Worm (Caenorhabditis elegans) whole organism, young adult: Measurements from ENCODE around the gene mmad-1.

Experiments used
- F23B12.7 ChIP-seq: sonication (generic microtip); optimal IDR thresholded peaks from 2 replicates; lab custom pipeline; 2017; ENCODE audit warnings: missing genetic modification characterization, mild to moderate bottlenecking, missing compliant biosample characterization, antibody characterized with exemption, moderate library complexity; ENCODE audit not compliant: insufficient read depth
- F33H1.4 ChIP-seq: fragments of 200-800 bp; sonication (Bioruptor generic); IDR thresholded peaks from 2 replicates; pipeline ENCODE4 v1.3.6; 2022; ENCODE audit warnings: missing genetic modification reagents, missing genetic modification characterization, missing compliant biosample characterization
- F52B5.7 ChIP-seq: sonication (generic microtip); optimal IDR thresholded peaks from 2 replicates; lab custom pipeline; 2016; ENCODE audit warnings: mild to moderate bottlenecking, missing genetic modification characterization, missing compliant biosample characterization
- F57A8.1 ChIP-seq: fragments of 200-800 bp; sonication (Bioruptor generic); optimal IDR thresholded peaks from 2 replicates; lab custom pipeline; 2018; ENCODE audit warnings: mild to moderate bottlenecking, missing genetic modification characterization, moderate library complexity, missing compliant biosample characterization
- Y53G8AR.9 ChIP-seq: fragments of 200-800 bp; sonication (Bioruptor generic); conservative IDR thresholded peaks from 2 replicates; pipeline ENCODE4 v1.3.6; 2022; ENCODE audit warnings: missing genetic modification reagents, missing genetic modification characterization, missing compliant biosample characterization
- ama-1 ChIP-seq, 3 experiments: fragments of 150-350 bp in 1 of 3; sonication (generic microtip) in 2 of 3; optimal IDR thresholded peaks; 2 replicates each; lab custom pipeline; 2014 to 2018; ENCODE audit warnings: missing biosample characterization in 2 of 3, missing genetic modification characterization in 2 of 3, missing genetic modification reagents in 2 of 3
- bed-1 ChIP-seq: fragments of 200-800 bp; sonication (Bioruptor generic); IDR thresholded peaks from 2 replicates; pipeline ENCODE4 v1.3.6; 2022; ENCODE audit warnings: missing genetic modification reagents, missing genetic modification characterization, missing compliant biosample characterization
- ccch-3 ChIP-seq: fragments of 200-800 bp; sonication (Bioruptor generic); optimal IDR thresholded peaks from 2 replicates; lab custom pipeline; 2018; ENCODE audit warnings: mild to moderate bottlenecking, missing genetic modification characterization, missing compliant biosample characterization
- cebp-1 ChIP-seq, 2 experiments: fragments of 200-800 bp in 1 of 2; sonication (Bioruptor generic) in 1 of 2; sonication (generic microtip) in 1 of 2; IDR thresholded peaks in 1 of 2; optimal IDR thresholded peaks in 1 of 2; 2 replicates each; pipeline versions ENCODE4 v1.3.6 to Lab custom; 2017 to 2022; ENCODE audit warnings: missing compliant biosample characterization in 2 of 2, missing genetic modification characterization in 2 of 2, mild to moderate bottlenecking in 1 of 2, missing genetic modification reagents in 1 of 2, moderate library complexity in 1 of 2
- ceh-27 ChIP-seq: fragments of 200-800 bp; sonication (Bioruptor generic); optimal IDR thresholded peaks from 2 replicates; lab custom pipeline; 2018; ENCODE audit warnings: mild to moderate bottlenecking, missing genetic modification characterization, moderate library complexity, missing compliant biosample characterization
- ceh-79 ChIP-seq: sonication (generic microtip); optimal IDR thresholded peaks from 2 replicates; lab custom pipeline; 2017; ENCODE audit warnings: mild to moderate bottlenecking, missing genetic modification characterization, missing compliant biosample characterization
- die-1 ChIP-seq: sonication (generic microtip); optimal IDR thresholded peaks from 2 replicates; lab custom pipeline; 2016; ENCODE audit warnings: missing genotype, mild to moderate bottlenecking, missing genetic modification characterization, missing compliant biosample characterization
- egrh-3 ChIP-seq: fragments of 200-800 bp; sonication (Bioruptor generic); IDR thresholded peaks from 2 replicates; pipeline ENCODE4 v1.3.6; 2022; ENCODE audit warnings: missing genetic modification reagents, missing genetic modification characterization, missing compliant biosample characterization
- hmg-20 ChIP-seq: fragments of 200-800 bp; sonication (Bioruptor generic); IDR thresholded peaks from 2 replicates; pipeline ENCODE4 v1.3.6; 2022; ENCODE audit warnings: missing genetic modification reagents, missing genetic modification characterization, missing compliant biosample characterization
- lin-26 ChIP-seq: fragments of 200-800 bp; sonication (Bioruptor generic); IDR thresholded peaks from 2 replicates; pipeline ENCODE4 v1.3.6; 2022; ENCODE audit warnings: missing genetic modification reagents, missing genetic modification characterization, missing compliant biosample characterization
- lin-35 ChIP-seq, 3 experiments: fragments of 150-350 bp in 2 of 3; sonication (generic microtip) in 1 of 3; optimal IDR thresholded peaks; 2 replicates each; lab custom pipeline; 2014 to 2018; ENCODE audit warnings: missing biosample characterization in 3 of 3, missing genetic modification characterization in 3 of 3, missing genetic modification reagents in 3 of 3
- lir-1 ChIP-seq: fragments of 200-800 bp; sonication (Bioruptor generic); conservative IDR thresholded peaks from 2 replicates; pipeline ENCODE4 v1.3.6; 2022; ENCODE audit warnings: missing genetic modification reagents, missing genetic modification characterization, missing compliant biosample characterization
- lsl-1 ChIP-seq: fragments of 200-800 bp; sonication (Bioruptor generic); optimal IDR thresholded peaks from 2 replicates; lab custom pipeline; 2018; ENCODE audit warnings: mild to moderate bottlenecking, missing genetic modification characterization, moderate library complexity, missing compliant biosample characterization
- madf-6 ChIP-seq: fragments of 200-800 bp; sonication (Bioruptor generic); IDR thresholded peaks from 2 replicates; pipeline ENCODE4 v1.3.6; 2022; ENCODE audit warnings: missing genetic modification reagents, missing genetic modification characterization, missing compliant biosample characterization
- madf-8 ChIP-seq: fragments of 200-800 bp; sonication (Bioruptor generic); conservative IDR thresholded peaks from 2 replicates; pipeline ENCODE4 v1.3.6; 2022; ENCODE audit warnings: missing genetic modification reagents, missing genetic modification characterization, missing compliant biosample characterization
- mcd-1 ChIP-seq: fragments of 200-800 bp; sonication (Bioruptor generic); IDR thresholded peaks from 2 replicates; pipeline ENCODE4 v1.3.6; 2022; ENCODE audit warnings: missing genetic modification reagents, missing genetic modification characterization, missing compliant biosample characterization
- nfyb-1 ChIP-seq: fragments of 200-800 bp; sonication (Bioruptor generic); IDR thresholded peaks from 2 replicates; pipeline ENCODE4 v1.3.6; 2022; ENCODE audit warnings: missing genetic modification reagents, missing genetic modification characterization, missing compliant biosample characterization
- nhr-120 ChIP-seq: fragments of 200-800 bp; sonication (Bioruptor generic); IDR thresholded peaks from 2 replicates; pipeline ENCODE4 v1.3.6; 2022; ENCODE audit warnings: missing genetic modification characterization, missing compliant biosample characterization
- nhr-27 ChIP-seq: fragments of 200-800 bp; sonication (Bioruptor generic); optimal IDR thresholded peaks from 2 replicates; lab custom pipeline; 2018; ENCODE audit warnings: mild to moderate bottlenecking, missing genetic modification characterization, moderate library complexity, missing compliant biosample characterization
- nhr-90 ChIP-seq: sonication (generic microtip); optimal IDR thresholded peaks from 2 replicates; lab custom pipeline; 2016; ENCODE audit warnings: missing genotype, mild to moderate bottlenecking, missing genetic modification characterization, missing compliant biosample characterization
- pbrm-1 ChIP-seq: fragments of 200-800 bp; sonication (Bioruptor generic); IDR thresholded peaks from 2 replicates; pipeline ENCODE4 v1.3.6; 2022; ENCODE audit warnings: missing genetic modification reagents, missing genetic modification characterization, missing compliant biosample characterization
- rcor-1 ChIP-seq: fragments of 200-800 bp; sonication (Bioruptor generic); IDR thresholded peaks from 2 replicates; pipeline ENCODE4 v1.3.6; 2022; ENCODE audit warnings: missing genetic modification reagents, missing genetic modification characterization, missing compliant biosample characterization
- rec-8 ChIP-seq, 2 experiments: sonication (generic microtip); optimal IDR thresholded peaks; 2 replicates each; lab custom pipeline; 2016; ENCODE audit warnings: mild to moderate bottlenecking in 2 of 2, missing genetic modification characterization in 2 of 2, missing genetic modification reagents in 2 of 2, missing genotype in 2 of 2, missing biosample characterization in 1 of 2, missing compliant biosample characterization in 1 of 2, moderate library complexity in 1 of 2
- snpc-1.3 ChIP-seq: sonication (generic microtip); optimal IDR thresholded peaks from 2 replicates; lab custom pipeline; 2017; ENCODE audit warnings: missing genetic modification characterization, mild to moderate bottlenecking, missing compliant biosample characterization, antibody characterized with exemption, moderate library complexity, missing genotype, missing genetic modification reagents; ENCODE audit not compliant: insufficient read depth
- snpc-4 ChIP-seq, 5 experiments: fragments of 150-350 bp in 1 of 5; sonication (generic microtip) in 4 of 5; optimal IDR thresholded peaks; 2 replicates each; lab custom pipeline; 2014 to 2018; ENCODE audit warnings: missing genetic modification characterization in 5 of 5, missing biosample characterization in 3 of 5, antibody characterized with exemption in 2 of 5, mild to moderate bottlenecking in 2 of 5, missing compliant biosample characterization in 2 of 5, missing genotype in 2 of 5, moderate library complexity in 2 of 5, missing genetic modification reagents in 1 of 5
- tbx-9 ChIP-seq: sonication (generic microtip); optimal IDR thresholded peaks from 2 replicates; lab custom pipeline; 2016; ENCODE audit warnings: borderline replicate concordance, missing genetic modification characterization, inconsistent platforms, missing compliant biosample characterization
- xnd-1 ChIP-seq: sonication (generic microtip); optimal IDR thresholded peaks from 2 replicates; lab custom pipeline; 2016; ENCODE audit warnings: missing genotype, missing genetic modification reagents, missing genetic modification characterization, missing compliant biosample characterization
- zim-3 ChIP-seq: sonication (generic microtip); optimal IDR thresholded peaks from 2 replicates; lab custom pipeline; 2017; ENCODE audit warnings: mild to moderate bottlenecking, missing genetic modification characterization, moderate library complexity, missing compliant biosample characterization
- ztf-25 ChIP-seq: fragments of 200-800 bp; sonication (Bioruptor generic); IDR thresholded peaks from 2 replicates; pipeline ENCODE4 v1.3.6; 2022; ENCODE audit warnings: missing genetic modification reagents, missing genetic modification characterization, missing compliant biosample characterization
- ztf-26 ChIP-seq: sonication (generic microtip); optimal IDR thresholded peaks from 2 replicates; lab custom pipeline; 2017; ENCODE audit warnings: missing genetic modification characterization, missing compliant biosample characterization
- ztf-28 ChIP-seq: fragments of 200-800 bp; sonication (Bioruptor generic); IDR thresholded peaks from 2 replicates; pipeline ENCODE4 v1.3.6; 2022; ENCODE audit warnings: missing genetic modification reagents, missing genetic modification characterization, missing compliant biosample characterization
- ztf-3 ChIP-seq: fragments of 200-800 bp; sonication (Bioruptor generic); optimal IDR thresholded peaks from 2 replicates; lab custom pipeline; 2018; ENCODE audit warnings: mild to moderate bottlenecking, missing genetic modification characterization, missing compliant biosample characterization

mmad-1 gene

ce11 chrIII:13563000-13563522 is 14.3 kb upstream of the mmad-1 start, which contains the start of gene T05D4.2:
Gene T05D4.2 (minus strand): TSS chrIII:13563082.
- no peak for TF ChIP-seq cebp-1 (GFP tag; IDR thresholded peaks at IDR 0.05; lab: Robert Waterston, UW)
- peak; percentile 5 for TF ChIP-seq cebp-1 (tag; optimal IDR thresholded peaks at IDR 0.05; lab: Kevin White, UChicago)
- TF ChIP-seq lin-26, result no peak
- peak in 1 of 3 experiments; percentile 45 for TF ChIP-seq lin-35 (GFP tag; optimal IDR thresholded peaks at IDR 0.05; lab: Kevin White, UChicago)
- TF ChIP-seq ama-1 (optimal IDR thresholded peaks at IDR 0.05; lab: Kevin White, UChicago), result peak; percentile 22
- peak in 1 of 2 experiments; percentile 12 for TF ChIP-seq ama-1 (GFP tag; optimal IDR thresholded peaks at IDR 0.05; lab: Kevin White, UChicago)
- 0 out of 2 replicates have a peak, but pooled peaks have one; percentile 11 for TF ChIP-seq pbrm-1 (GFP tag; lab: Robert Waterston, UW)

DNA sequence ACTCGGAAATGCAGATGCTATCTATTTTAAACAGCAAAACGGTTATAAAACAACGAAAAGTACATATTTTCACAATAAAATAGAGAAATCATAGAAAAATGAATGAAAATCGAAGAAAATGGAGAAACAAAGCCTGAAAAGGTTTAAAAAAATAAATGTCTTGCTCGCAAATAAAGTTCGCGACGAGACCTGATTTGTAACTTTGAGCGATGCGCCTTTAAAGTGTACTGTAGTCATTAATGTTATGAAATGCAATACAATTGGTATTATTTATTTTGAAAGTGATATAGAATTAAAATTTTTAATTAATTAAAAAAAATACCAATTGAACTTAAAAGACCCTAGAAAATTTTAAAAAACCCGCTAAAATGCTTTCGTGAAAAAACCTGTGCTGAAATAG is 12.4 kb upstream of the mmad-1 start:
- TF ChIP-seq ccch-3 (GFP tag; lab: Kevin White, UChicago) (no peak), lir-1 (no peak), ztf-3 (GFP tag; lab: Kevin White, UChicago) (no peak), F52B5.7 (tag; lab: Kevin White, UChicago) (no peak), nhr-90 (tag; lab: Kevin White, UChicago) (no peak), tbx-9 (tag; lab: Kevin White, UChicago) (no peak), F33H1.4 (peak; percentile 77), bed-1 (GFP tag; lab: Robert Waterston, UW) (no peak), rec-8 (tag; optimal IDR thresholded peaks at IDR 0.05; lab: Kevin White, UChicago) (no peak), xnd-1 (tag; lab: Kevin White, UChicago) (peak; percentile 59), Y53G8AR.9 (GFP tag; lab: Robert Waterston, UW) (no peak), nhr-120 (no peak), snpc-1.3 (tag; lab: Kevin White, UChicago) (no peak), ztf-28 (no peak), egrh-3 (GFP tag; lab: Robert Waterston, UW) (no peak), zim-3 (tag; lab: Kevin White, UChicago) (no peak), snpc-4 (GFP tag; optimal IDR thresholded peaks at IDR 0.05; lab: Kevin White, UChicago) (no peak), snpc-4 (tag; optimal IDR thresholded peaks at IDR 0.05; lab: Kevin White, UChicago) (no peak), ceh-27 (no peak), lsl-1 (peak; percentile 81), die-1 (tag; lab: Kevin White, UChicago) (no peak), madf-6 (peak; percentile 70), F23B12.7 (no peak), madf-8 (GFP tag; lab: Robert Waterston, UW) (peak; percentile 41; the same call in 1 of the 2 replicates), nhr-27 (tag; lab: Kevin White, UChicago) (no peak), ztf-25 (GFP tag; lab: Robert Waterston, UW) (no peak), ceh-79 (tag; lab: Kevin White, UChicago) (no peak), hmg-20 (GFP tag; lab: Robert Waterston, UW) (no peak), nfyb-1 (GFP tag; lab: Robert Waterston, UW) (no peak), F57A8.1 (no peak), rcor-1 (GFP tag; lab: Robert Waterston, UW) (no peak), ztf-26 (tag; lab: Kevin White, UChicago) (no peak), mcd-1 (no peak)
